Fruit fly (Drosophila melanogaster): ENCODE results near the gene Srp54.

Srp54 gene

dm6 chr2L:9921401-9921800 is 8.7 kb downstream of the Srp54 start, which contains the start of gene CG4592 (continued):
- TF ChIP-seq CG30403 (GFP tag; optimal IDR thresholded peaks at IDR 0.05): peak; percentile 71
- peak; percentile 6 for TF ChIP-seq CG9609 (GFP tag; optimal IDR thresholded peaks at IDR 0.05)
- no peak for TF ChIP-seq Atf-2 (GFP tag; optimal IDR thresholded peaks at IDR 0.05)
- TF ChIP-seq kay (GFP tag; optimal IDR thresholded peaks at IDR 0.05): no peak
- peak; percentile 57; the same call in 1 of the 2 replicates for TF ChIP-seq lmd (GFP tag; IDR thresholded peaks at IDR 0.05)
- TF ChIP-seq stwl (tag; optimal IDR thresholded peaks at IDR 0.05): no peak
- TF ChIP-seq CG4424 (GFP tag; optimal IDR thresholded peaks at IDR 0.05): peak; percentile 62
- TF ChIP-seq bbx (GFP tag; IDR thresholded peaks at IDR 0.05; ENCODE audit: partially characterized antibody): no peak
- no peak for TF ChIP-seq NC2α (GFP tag; optimal IDR thresholded peaks at IDR 0.05)
- peak; percentile 78 for TF ChIP-seq CG7987 (GFP tag; optimal IDR thresholded peaks at IDR 0.05)
- TF ChIP-seq CG4854 (GFP tag; optimal IDR thresholded peaks at IDR 0.05): no peak
- no peak for TF ChIP-seq sd (tag; optimal IDR thresholded peaks at IDR 0.05)
- no peak for TF ChIP-seq fru (optimal IDR thresholded peaks at IDR 0.05)
- peak; percentile 76; the same call in 2 of the 3 replicates for TF ChIP-seq ken (GFP tag; IDR thresholded peaks at IDR 0.05)
- peak; percentile 70 for TF ChIP-seq Meics (GFP tag; optimal IDR thresholded peaks at IDR 0.05)
- no peak for TF ChIP-seq crc (GFP tag; optimal IDR thresholded peaks at IDR 0.05)
- TF ChIP-seq lilli (GFP tag; optimal IDR thresholded peaks at IDR 0.05): peak; percentile 69
- TF ChIP-seq Kr (GFP tag; optimal IDR thresholded peaks at IDR 0.05): no peak
- TF ChIP-seq Xbp1 (GFP tag; optimal IDR thresholded peaks at IDR 0.05): peak; percentile 64
- TF ChIP-seq ranshi (GFP tag; IDR thresholded peaks at IDR 0.05): peak; percentile 66
- TF ChIP-seq Nf-YC (tag; optimal IDR thresholded peaks at IDR 0.05): no peak
- TF ChIP-seq fd96Cb (tag; optimal IDR thresholded peaks at IDR 0.05): peak; percentile 41
- peak; percentile 44 for TF ChIP-seq maf-S (GFP tag; optimal IDR thresholded peaks at IDR 0.05)
- TF ChIP-seq Spps (tag; optimal IDR thresholded peaks at IDR 0.05): peak; percentile 22
- no peak for TF ChIP-seq CG6765 (GFP tag; optimal IDR thresholded peaks at IDR 0.05)
- TF ChIP-seq mld (GFP tag; IDR thresholded peaks at IDR 0.05; ENCODE audit: partially characterized antibody): no peak
- no peak for TF ChIP-seq ab (GFP tag; optimal IDR thresholded peaks at IDR 0.05)
- TF ChIP-seq E2f2 (GFP tag; IDR thresholded peaks at IDR 0.05): peak; percentile 60
- no peak for TF ChIP-seq CG12769 (tag; optimal IDR thresholded peaks at IDR 0.05)
- TF ChIP-seq CG11560 (tag; IDR thresholded peaks at IDR 0.05): no peak
- TF ChIP-seq Max (GFP tag; optimal IDR thresholded peaks at IDR 0.05): peak; percentile 7
- peak; percentile 57 for TF ChIP-seq tin (GFP tag; optimal IDR thresholded peaks at IDR 0.05)
- TF ChIP-seq nmo (GFP tag; optimal IDR thresholded peaks at IDR 0.05): peak; percentile 56
- TF ChIP-seq Bgb (GFP tag; IDR thresholded peaks at IDR 0.05; ENCODE audit: partially characterized antibody): no peak
- TF ChIP-seq tap (tag; optimal IDR thresholded peaks at IDR 0.05): no peak
- TF ChIP-seq gt (GFP tag; IDR thresholded peaks at IDR 0.05): no peak
- TF ChIP-seq CG17568 (GFP tag; optimal IDR thresholded peaks at IDR 0.05): no peak
- peak; percentile 51 for TF ChIP-seq Blimp-1 (GFP tag; optimal IDR thresholded peaks at IDR 0.05)
- peak in 1 of 2 experiments; percentile 70 for TF ChIP-seq bsh (GFP tag; optimal IDR thresholded peaks at IDR 0.05)
- TF ChIP-seq CG10366 (GFP tag; IDR thresholded peaks at IDR 0.05): peak; percentile 72
- peak; percentile 24 to 50 for TF ChIP-seq dpn (GFP tag; optimal IDR thresholded peaks at IDR 0.05)
- peak; percentile 38 for TF ChIP-seq CG2116 (GFP tag; optimal IDR thresholded peaks at IDR 0.05)
- TF ChIP-seq phol (tag; optimal IDR thresholded peaks at IDR 0.05): peak; percentile 71
- no peak for TF ChIP-seq CkIIα-i1 (GFP tag; IDR thresholded peaks at IDR 0.05)
- no peak for TF ChIP-seq CG1832 (GFP tag; optimal IDR thresholded peaks at IDR 0.05)
- no peak for TF ChIP-seq CG14667 (GFP tag; IDR thresholded peaks at IDR 0.05)
- TF ChIP-seq CG14710 (tag; optimal IDR thresholded peaks at IDR 0.05): peak; percentile 52
- TF ChIP-seq gro (GFP tag; optimal IDR thresholded peaks at IDR 0.05): peak; percentile 67
- TF ChIP-seq CG8281 (tag; optimal IDR thresholded peaks at IDR 0.05): no peak
- no peak for TF ChIP-seq klu (GFP tag; IDR thresholded peaks at IDR 0.05)
- no peak for TF ChIP-seq wek (GFP tag; optimal IDR thresholded peaks at IDR 0.05)

Data from whole organism, embryonic.